Worm (Caenorhabditis elegans): ENCODE measurements around the gene srv-21.

ce11 chrIV:5850765-5851377, 26.3 kb downstream of the srv-21 start:
- TF ChIP-seq ceh-91 (GFP tag; IDR thresholded peaks at IDR 0.05) (no peak), egrh-3 (GFP tag; IDR thresholded peaks at IDR 0.05) (no peak), athp-1 (tag; optimal IDR thresholded peaks at IDR 0.05) (peak; percentile 34), ztf-6 (GFP tag; IDR thresholded peaks at IDR 0.05) (no peak), nhr-90 (tag; optimal IDR thresholded peaks at IDR 0.05) (no peak), snpc-4 (GFP tag; optimal IDR thresholded peaks at IDR 0.05) (no peak), snpc-4 (tag; optimal IDR thresholded peaks at IDR 0.05) (peak in 1 of 4 experiments; percentile 83), snpc-1.3 (tag; optimal IDR thresholded peaks at IDR 0.05; ENCODE audit: insufficient read depth) (no peak), ama-1 (optimal IDR thresholded peaks at IDR 0.05) (no peak), ama-1 (GFP tag; optimal IDR thresholded peaks at IDR 0.05) (no peak), pha-4 (tag; optimal IDR thresholded peaks at IDR 0.05) (no peak), hsf-1 (GFP tag; IDR thresholded peaks at IDR 0.05) (no peak), somi-1 (GFP tag; optimal IDR thresholded peaks at IDR 0.05) (no peak), T07F8.4 (tag; optimal IDR thresholded peaks at IDR 0.05) (no peak), snpc-1.1 (tag; optimal IDR thresholded peaks at IDR 0.05; ENCODE audit: insufficient read depth) (no peak)

Data from whole organism, young adult.